Fruit fly (Drosophila melanogaster): ENCODE data around the gene CG13733.

CG13733 gene

DNA sequence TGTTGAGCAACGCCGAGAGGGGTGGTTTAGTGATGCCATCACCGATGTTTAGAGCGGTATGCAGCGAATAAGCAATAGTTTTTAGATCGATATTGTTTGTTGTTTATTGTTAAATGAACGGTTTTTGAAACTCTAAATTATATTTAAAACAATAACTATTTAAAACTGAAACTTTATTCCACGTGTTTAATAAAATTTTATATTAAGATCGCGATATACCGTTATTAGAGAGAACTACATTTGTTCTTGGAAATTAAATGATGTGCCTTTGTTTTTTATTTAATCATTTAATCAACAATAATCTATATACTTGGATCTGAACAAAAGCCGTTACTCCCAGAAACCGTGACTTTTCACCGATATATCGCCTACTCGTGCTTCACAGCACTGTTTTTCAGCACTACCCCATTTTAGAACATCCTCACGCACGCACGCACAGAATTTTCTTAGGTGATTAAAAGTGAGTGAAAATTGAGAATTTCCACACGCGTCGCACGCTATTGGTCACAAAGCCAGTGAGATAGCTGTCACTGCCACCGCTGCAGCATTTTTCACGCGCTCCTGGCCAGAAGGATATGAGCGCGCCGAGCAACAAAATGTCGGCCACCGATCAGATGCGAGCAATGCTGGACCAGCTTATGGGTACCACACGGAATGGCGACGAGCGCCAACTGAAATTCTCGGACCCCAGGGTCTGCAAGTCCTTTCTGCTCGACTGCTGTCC lies 35.3 kb upstream of the CG13733 start, which contains the start of the genes U4-U6-60K and CG7564 (continued):
- TF ChIP-seq CG2875 (GFP tag; optimal IDR thresholded peaks at IDR 0.05) (no peak), btn (GFP tag; optimal IDR thresholded peaks at IDR 0.05) (no peak), CG18599 (GFP tag; optimal IDR thresholded peaks at IDR 0.05) (peak; percentile 63), NC2β (GFP tag; optimal IDR thresholded peaks at IDR 0.05) (no peak), CG15696 (tag; optimal IDR thresholded peaks at IDR 0.05) (peak; percentile 38), CTCF (GFP tag; optimal IDR thresholded peaks at IDR 0.05) (no peak), fd64A (GFP tag; optimal IDR thresholded peaks at IDR 0.05) (no peak), CG12071 (GFP tag; optimal IDR thresholded peaks at IDR 0.05) (no peak), eyg (GFP tag; optimal IDR thresholded peaks at IDR 0.05) (peak; percentile 44), mirr (GFP tag; optimal IDR thresholded peaks at IDR 0.05) (no peak), slbo (GFP tag; IDR thresholded peaks at IDR 0.05) (peak; percentile 77), z (GFP tag; IDR thresholded peaks at IDR 0.05) (peak; percentile 65; the same call in 2 of the 3 replicates), CG2116 (GFP tag; optimal IDR thresholded peaks at IDR 0.05) (peak; percentile 62), CG10979 (tag; optimal IDR thresholded peaks at IDR 0.05) (peak; percentile 32), CG10959 (GFP tag; IDR thresholded peaks at IDR 0.05) (no peak), CG3847 (GFP tag; IDR thresholded peaks at IDR 0.05) (peak; percentile 84), Tbp (GFP tag; optimal IDR thresholded peaks at IDR 0.05) (peak; percentile 27), CG12769 (tag; optimal IDR thresholded peaks at IDR 0.05) (no peak), ATbp (GFP tag; optimal IDR thresholded peaks at IDR 0.05) (no peak), E2f2 (GFP tag; IDR thresholded peaks at IDR 0.05) (no peak), odd (GFP tag; optimal IDR thresholded peaks at IDR 0.05) (no peak), CG15269 (tag; optimal IDR thresholded peaks at IDR 0.05) (no peak), CG5953 (GFP tag; IDR thresholded peaks at IDR 0.05) (no peak), Opbp (GFP tag; IDR thresholded peaks at IDR 0.05; ENCODE audit: partially characterized antibody) (peak; percentile 97), kay (GFP tag; optimal IDR thresholded peaks at IDR 0.05) (peak; percentile 70), CG7963 (GFP tag; IDR thresholded peaks at IDR 0.05; ENCODE audit: partially characterized antibody) (peak; percentile 92), nom (GFP tag; optimal IDR thresholded peaks at IDR 0.05) (no peak), kni (GFP tag; optimal IDR thresholded peaks at IDR 0.05) (peak; percentile 60), CG2129 (GFP tag; IDR thresholded peaks at IDR 0.05; ENCODE audit: partially characterized antibody) (peak; percentile 78), Gug (GFP tag; IDR thresholded peaks at IDR 0.05) (peak; percentile 80; the same call in 3 of the 4 replicates), CG3995 (GFP tag; optimal IDR thresholded peaks at IDR 0.05) (peak; percentile 99), Awh (GFP tag; IDR thresholded peaks at IDR 0.05) (no peak), CG6254 (GFP tag; optimal IDR thresholded peaks at IDR 0.05) (no peak), Oaz (GFP tag; IDR thresholded peaks at IDR 0.05) (no peak), CG34422 (GFP tag; IDR thresholded peaks at IDR 0.05) (peak; percentile 33; the same call in 1 of the 3 replicates), BtbVII (GFP tag; optimal IDR thresholded peaks at IDR 0.05) (no peak), pb (GFP tag; optimal IDR thresholded peaks at IDR 0.05) (no peak), Rx (GFP tag; IDR thresholded peaks at IDR 0.05) (no peak; the same call in 1 of the 2 replicates), Camta (GFP tag; optimal IDR thresholded peaks at IDR 0.05) (peak; percentile 52), wek (GFP tag; optimal IDR thresholded peaks at IDR 0.05) (no peak), prd (optimal IDR thresholded peaks at IDR 0.05) (no peak), prd (GFP tag; IDR thresholded peaks at IDR 0.05) (peak; percentile 58; the same call in 2 of the 3 replicates), Mes4 (GFP tag; optimal IDR thresholded peaks at IDR 0.05) (no peak), gem (tag; optimal IDR thresholded peaks at IDR 0.05) (no peak), lov (optimal IDR thresholded peaks at IDR 0.05) (no peak), lov (GFP tag; IDR thresholded peaks at IDR 0.05) (no peak), Lim3 (GFP tag; IDR thresholded peaks at IDR 0.05) (no peak), CG8281 (tag; optimal IDR thresholded peaks at IDR 0.05) (no peak), CG18476 (GFP tag; optimal IDR thresholded peaks at IDR 0.05) (peak; percentile 61), vfl (GFP tag; optimal IDR thresholded peaks at IDR 0.05) (peak; percentile 57), Fer3 (tag; optimal IDR thresholded peaks at IDR 0.05) (peak; percentile 18)
